Worm (Caenorhabditis elegans) whole organism, L2 larva: Measurements from ENCODE around the gene T16H12.9.

Experiments
- C34F6.9 ChIP-seq: fragments of 150-350 bp; optimal IDR thresholded peaks from 2 replicates; lab custom pipeline; 2014; ENCODE audit warnings: missing biosample characterization, missing genetic modification characterization
- F13H6.1 ChIP-seq: sonication (generic microtip); optimal IDR thresholded peaks from 2 replicates; lab custom pipeline; 2016; ENCODE audit warnings: missing genetic modification characterization, missing compliant biosample characterization
- R02D3.7 ChIP-seq: fragments of 150-350 bp; optimal IDR thresholded peaks from 2 replicates; lab custom pipeline; 2014; ENCODE audit warnings: missing biosample characterization, missing genetic modification characterization
- Y55F3AM.14 ChIP-seq: fragments of 200-800 bp; sonication (Bioruptor generic); optimal IDR thresholded peaks from 2 replicates; lab custom pipeline; 2018; ENCODE audit warnings: mild to moderate bottlenecking, missing genetic modification characterization, missing compliant biosample characterization
- ZK546.5 ChIP-seq: sonication (generic microtip); optimal IDR thresholded peaks from 2 replicates; lab custom pipeline; 2017; ENCODE audit warnings: missing biosample characterization, missing genetic modification characterization
- alr-1 ChIP-seq: fragments of 150-350 bp; optimal IDR thresholded peaks from 2 replicates; lab custom pipeline; 2014; ENCODE audit warnings: missing biosample characterization, missing genetic modification characterization
- blmp-1 ChIP-seq: sonication (generic microtip); optimal IDR thresholded peaks from 2 replicates; lab custom pipeline; 2017; ENCODE audit warnings: missing genetic modification characterization, mild to moderate bottlenecking, missing compliant biosample characterization, antibody characterized with exemption, moderate library complexity; ENCODE audit not compliant: insufficient read depth
- ceh-82 ChIP-seq: fragments of 150-350 bp; optimal IDR thresholded peaks from 2 replicates; lab custom pipeline; 2014; ENCODE audit warnings: missing biosample characterization, missing genetic modification characterization
- crh-2 ChIP-seq: sonication (generic microtip); optimal IDR thresholded peaks from 2 replicates; lab custom pipeline; 2017; ENCODE audit warnings: missing biosample characterization, missing genetic modification characterization
- dmd-4 ChIP-seq: sonication (generic microtip); optimal IDR thresholded peaks from 2 replicates; lab custom pipeline; 2017; ENCODE audit warnings: missing biosample characterization, missing genetic modification characterization
- egl-27 ChIP-seq: sonication (generic microtip); optimal IDR thresholded peaks from 3 replicates; lab custom pipeline; 2017; ENCODE audit warnings: missing biosample characterization, missing genetic modification reagents, missing genetic modification characterization
- elt-1 ChIP-seq: fragments of 150-350 bp; optimal IDR thresholded peaks from 2 replicates; lab custom pipeline; 2014; ENCODE audit warnings: missing biosample characterization, missing genetic modification characterization
- elt-3 ChIP-seq: sonication (generic microtip); optimal IDR thresholded peaks from 2 replicates; lab custom pipeline; 2017; ENCODE audit warnings: missing biosample characterization, missing genetic modification characterization
- fos-1 ChIP-seq: fragments of 150-350 bp; optimal IDR thresholded peaks from 2 replicates; lab custom pipeline; 2014; ENCODE audit warnings: missing biosample characterization, missing genetic modification characterization
- lin-11 ChIP-seq: fragments of 150-350 bp; sonication (generic microtip); optimal IDR thresholded peaks from 2 replicates; lab custom pipeline; 2014; ENCODE audit warnings: missing biosample characterization, missing genetic modification characterization, inconsistent platforms, mixed read lengths
- lin-13 ChIP-seq: fragments of 150-350 bp; optimal IDR thresholded peaks from 2 replicates; lab custom pipeline; 2014; ENCODE audit warnings: missing biosample characterization, missing genetic modification reagents, missing genetic modification characterization
- lin-39 ChIP-seq: fragments of 150-350 bp; optimal IDR thresholded peaks from 2 replicates; lab custom pipeline; 2014; ENCODE audit warnings: missing biosample characterization, missing genetic modification reagents, missing genetic modification characterization
- mbf-1 ChIP-seq: sonication (generic microtip); optimal IDR thresholded peaks from 2 replicates; lab custom pipeline; 2017; ENCODE audit warnings: missing biosample characterization, missing genetic modification characterization
- nhr-11 ChIP-seq: fragments of 150-350 bp; optimal IDR thresholded peaks from 2 replicates; lab custom pipeline; 2014; ENCODE audit warnings: missing biosample characterization, missing genetic modification characterization
- nhr-237 ChIP-seq: fragments of 150-350 bp; optimal IDR thresholded peaks from 2 replicates; lab custom pipeline; 2014; ENCODE audit warnings: missing biosample characterization, missing genetic modification characterization
- nhr-25 ChIP-seq: fragments of 150-350 bp; sonication (generic microtip); optimal IDR thresholded peaks from 3 replicates; lab custom pipeline; 2014; ENCODE audit warnings: missing biosample characterization, missing genetic modification characterization
- nhr-6 ChIP-seq: fragments of 150-350 bp; optimal IDR thresholded peaks from 2 replicates; lab custom pipeline; 2014; ENCODE audit warnings: missing biosample characterization, missing genetic modification characterization
- peb-1 ChIP-seq: fragments of 150-350 bp; optimal IDR thresholded peaks from 2 replicates; lab custom pipeline; 2014; ENCODE audit warnings: missing biosample characterization, missing genetic modification characterization
- sem-4 ChIP-seq: fragments of 150-350 bp; optimal IDR thresholded peaks from 2 replicates; lab custom pipeline; 2014; ENCODE audit warnings: missing biosample characterization, missing genetic modification reagents, missing genetic modification characterization
- skn-1 ChIP-seq: sonication (generic microtip); optimal IDR thresholded peaks from 2 replicates; lab custom pipeline; 2017; ENCODE audit warnings: missing biosample characterization, missing genetic modification characterization
- sma-3 ChIP-seq: sonication (generic microtip); optimal IDR thresholded peaks from 2 replicates; lab custom pipeline; 2016; ENCODE audit warnings: missing genetic modification reagents, missing genetic modification characterization, missing compliant biosample characterization
- sma-9 ChIP-seq, 2 experiments: fragments of 150-350 bp in 1 of 2; sonication (generic microtip) in 1 of 2; optimal IDR thresholded peaks; 2 replicates each; lab custom pipeline; 2014 to 2016; ENCODE audit warnings: missing genetic modification characterization in 2 of 2, mild to moderate bottlenecking in 1 of 2, missing biosample characterization in 1 of 2, missing compliant biosample characterization in 1 of 2, missing genetic modification reagents in 1 of 2, moderate library complexity in 1 of 2
- snpc-4 ChIP-seq: fragments of 150-350 bp; optimal IDR thresholded peaks from 2 replicates; lab custom pipeline; 2014; ENCODE audit warnings: missing biosample characterization, missing genetic modification characterization
- unc-55 ChIP-seq: fragments of 150-350 bp; sonication (generic microtip); optimal IDR thresholded peaks from 3 replicates; lab custom pipeline; 2014; ENCODE audit warnings: missing biosample characterization, missing genetic modification reagents, missing genetic modification characterization
- unc-62 ChIP-seq: fragments of 150-350 bp; optimal IDR thresholded peaks from 2 replicates; lab custom pipeline; 2014; ENCODE audit warnings: missing biosample characterization, missing genetic modification reagents, missing genetic modification characterization
- ztf-1 ChIP-seq: fragments of 200-800 bp; sonication (Bioruptor generic); conservative IDR thresholded peaks from 2 replicates; pipeline ENCODE4 v1.3.6; 2022; ENCODE audit warnings: missing genetic modification characterization, missing compliant biosample characterization
- ztf-11 ChIP-seq: sonication (generic microtip); optimal IDR thresholded peaks from 2 replicates; lab custom pipeline; 2017; ENCODE audit warnings: missing biosample characterization, missing genetic modification characterization
- ztf-4 ChIP-seq: fragments of 150-350 bp; optimal IDR thresholded peaks from 2 replicates; lab custom pipeline; 2014; ENCODE audit warnings: missing biosample characterization, missing genetic modification characterization

Gene T16H12.9

ce11 chrIII:10064140-10064539, 45.0 kb upstream of the T16H12.9 start, which contains the start of gene ekl-6 (continued):
- TF ChIP-seq ztf-11 (tag; lab: Kevin White, UChicago), result no peak
- TF ChIP-seq crh-2 (tag; lab: Kevin White, UChicago), result peak; percentile 4

ce11 chrIII:10069278-10069677, 39.8 kb upstream of the T16H12.9 start, which contains the start of gene T16G12.6:
Gene T16G12.6 (plus strand): TSS chrIII:10069578.
- TF ChIP-seq ceh-82 (tag; lab: Kevin White, UChicago) (no peak), lin-11 (tag; lab: Kevin White, UChicago) (no peak), sma-3 (GFP tag; lab: Kevin White, UChicago) (no peak), lin-13 (GFP tag; lab: Kevin White, UChicago) (no peak), peb-1 (no peak), ztf-11 (tag; lab: Kevin White, UChicago) (no peak), snpc-4 (no peak), Y55F3AM.14 (GFP tag; lab: Kevin White, UChicago) (no peak), dmd-4 (tag; lab: Kevin White, UChicago) (no peak), R02D3.7 (tag; lab: Kevin White, UChicago) (no peak), unc-62 (GFP tag; lab: Kevin White, UChicago) (no peak), mbf-1 (no peak), nhr-237 (tag; lab: Kevin White, UChicago) (no peak), nhr-11 (no peak), ZK546.5 (tag; lab: Kevin White, UChicago) (no peak)

ce11 chrIII:10076042-10076441, 33.1 kb upstream of the T16H12.9 start:
- TF ChIP-seq dmd-4 (tag; lab: Kevin White, UChicago) (no peak), nhr-237 (tag; lab: Kevin White, UChicago) (no peak), ztf-4 (tag; lab: Kevin White, UChicago) (no peak), ztf-11 (tag; lab: Kevin White, UChicago) (no peak), nhr-25 (tag; lab: Kevin White, UChicago) (no peak), skn-1 (tag; lab: Kevin White, UChicago) (no peak)

ce11 chrIII:10078151-10078550, 30.9 kb upstream of the T16H12.9 start, which contains the start of gene T16G12.9:
Gene T16G12.9 (minus strand): TSS chrIII:10078251.
- TF ChIP-seq mbf-1 (no peak), ztf-1 (GFP tag; lab: Robert Waterston, UW) (no peak), blmp-1 (tag; lab: Kevin White, UChicago) (no peak), peb-1 (no peak), C34F6.9 (tag; lab: Kevin White, UChicago) (no peak), sma-9 (GFP tag; optimal IDR thresholded peaks at IDR 0.05; lab: Kevin White, UChicago) (no peak), sma-9 (tag; optimal IDR thresholded peaks at IDR 0.05; lab: Kevin White, UChicago) (no peak), alr-1 (tag; lab: Kevin White, UChicago) (no peak), lin-39 (tag; lab: Kevin White, UChicago) (no peak), elt-3 (no peak), skn-1 (tag; lab: Kevin White, UChicago) (no peak)

- TF ChIP-seq sem-4 (tag; lab: Kevin White, UChicago), result no peak
- TF ChIP-seq F13H6.1 (tag; lab: Kevin White, UChicago), result no peak
- TF ChIP-seq nhr-25 (tag; lab: Kevin White, UChicago), result no peak
- TF ChIP-seq nhr-6 (tag; lab: Kevin White, UChicago), result no peak
- no peak for TF ChIP-seq nhr-237 (tag; lab: Kevin White, UChicago)
- TF ChIP-seq unc-55 (GFP tag; lab: Kevin White, UChicago), result no peak
- no peak for TF ChIP-seq lin-39 (tag; lab: Kevin White, UChicago)
- no peak for TF ChIP-seq C34F6.9 (tag; lab: Kevin White, UChicago)
- TF ChIP-seq fos-1 (tag; lab: Kevin White, UChicago), result no peak
- no peak for TF ChIP-seq elt-3
- TF ChIP-seq sma-3 (GFP tag; lab: Kevin White, UChicago), result no peak
- no peak for TF ChIP-seq peb-1
- no peak for TF ChIP-seq sma-9 (GFP tag; optimal IDR thresholded peaks at IDR 0.05; lab: Kevin White, UChicago)
- no peak for TF ChIP-seq sma-9 (tag; optimal IDR thresholded peaks at IDR 0.05; lab: Kevin White, UChicago)
- TF ChIP-seq nhr-11, result no peak
- no peak for TF ChIP-seq lin-11 (tag; lab: Kevin White, UChicago)
- TF ChIP-seq elt-1, result no peak
- TF ChIP-seq lin-13 (GFP tag; lab: Kevin White, UChicago), result no peak
- TF ChIP-seq ztf-4 (tag; lab: Kevin White, UChicago), result no peak
- no peak for TF ChIP-seq egl-27 (tag; lab: Kevin White, UChicago)
- no peak for TF ChIP-seq Y55F3AM.14 (GFP tag; lab: Kevin White, UChicago)
These were observed 30.3 kb upstream of the T16H12.9 start for ce11 chrIII:10078784-10079183.
